Worm (Caenorhabditis elegans): Measurements from ENCODE around the gene C54D1.7.

C54D1.7 gene

DNA sequence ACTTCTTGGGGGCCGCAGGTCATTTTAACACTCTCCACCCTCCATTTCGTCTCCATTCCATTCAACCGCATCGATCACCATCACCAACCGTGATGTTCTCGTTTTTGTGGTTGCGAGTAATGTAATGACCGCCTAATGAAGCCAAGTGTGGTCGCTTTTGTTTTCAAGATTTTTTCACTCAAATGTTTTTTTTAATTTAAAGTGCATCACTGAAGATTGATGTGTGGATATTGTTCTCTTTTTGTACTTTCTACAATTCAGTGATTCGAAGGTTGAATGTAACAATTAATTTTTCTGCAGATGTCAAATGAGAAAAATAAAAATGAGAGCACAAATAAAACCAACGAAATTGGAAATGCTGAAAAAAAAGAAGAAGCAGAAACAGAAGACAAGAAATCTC is 2.9 kb upstream of the C54D1.7 start, which contains the start of gene pgp-10:
pgp-10 (plus strand) TSS at position 301 of the 400 bp plus-strand sequence.
- TF ChIP-seq lsy-2 (tag; optimal IDR thresholded peaks at IDR 0.05) (no peak), flh-1 (GFP tag; optimal IDR thresholded peaks at IDR 0.05) (no peak), nhr-237 (tag; optimal IDR thresholded peaks at IDR 0.05) (no peak), snpc-4 (tag; optimal IDR thresholded peaks at IDR 0.05) (no peak), pha-4 (tag; optimal IDR thresholded peaks at IDR 0.05) (no peak), unc-120 (tag; optimal IDR thresholded peaks at IDR 0.05; ENCODE audit: poor library complexity, severe bottlenecking) (no peak), ces-1 (GFP tag; optimal IDR thresholded peaks at IDR 0.05) (no peak), ceh-43 (GFP tag; optimal IDR thresholded peaks at IDR 0.05) (no peak), cnd-1 (tag; optimal IDR thresholded peaks at IDR 0.05) (no peak), nhr-28 (tag; optimal IDR thresholded peaks at IDR 0.05) (no peak), mep-1 (tag; optimal IDR thresholded peaks at IDR 0.05) (no peak), sptf-1 (tag; optimal IDR thresholded peaks at IDR 0.05) (no peak), zip-8 (tag; optimal IDR thresholded peaks at IDR 0.05) (no peak)

DNA sequence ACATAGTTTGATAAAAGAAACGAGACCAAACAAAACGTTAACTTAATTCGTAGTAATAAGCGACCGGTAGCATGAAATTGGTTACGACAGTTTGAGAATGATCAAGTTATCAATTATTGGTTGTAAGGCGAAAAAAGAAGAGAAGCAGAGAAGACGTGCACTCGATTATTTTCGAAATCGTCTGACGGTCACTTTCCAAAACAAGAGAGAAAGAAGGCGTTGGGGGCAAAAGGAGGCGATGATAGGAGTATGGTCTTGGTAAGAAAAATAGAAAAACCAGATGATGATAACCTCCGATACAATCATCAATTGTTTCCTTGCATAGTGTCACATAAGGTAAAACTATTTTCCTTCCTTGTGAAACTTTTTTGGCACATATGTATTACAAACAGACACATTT is 1.6 kb upstream of the C54D1.7 start:
- TF ChIP-seq flh-1 (GFP tag; optimal IDR thresholded peaks at IDR 0.05) (no peak), mls-2 (tag; optimal IDR thresholded peaks at IDR 0.05) (no peak), tbx-8 (GFP tag; optimal IDR thresholded peaks at IDR 0.05) (no peak), blmp-1 (tag; optimal IDR thresholded peaks at IDR 0.05) (no peak), ceh-83 (GFP tag; optimal IDR thresholded peaks at IDR 0.05) (no peak)

DNA sequence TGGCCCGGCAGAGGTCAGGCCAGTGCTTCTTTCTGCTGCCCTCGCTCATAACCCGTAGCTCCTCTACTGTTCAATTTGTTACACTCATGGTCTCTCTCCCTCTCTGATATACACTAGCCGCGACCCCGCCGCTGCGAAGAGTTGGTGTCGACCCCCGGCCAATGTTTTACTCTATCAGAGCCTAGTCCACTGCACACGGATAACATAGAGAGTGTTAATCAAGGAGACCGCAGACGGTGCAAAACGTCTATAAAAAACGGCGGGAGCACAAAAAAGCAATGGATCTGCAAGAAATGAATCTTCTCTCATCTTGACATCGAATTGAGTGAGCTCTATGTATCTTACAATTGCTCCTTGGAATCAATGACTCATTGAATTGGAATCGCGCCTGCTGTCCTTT is 2.4 kb downstream of the C54D1.7 start:
- TF ChIP-seq ham-2 (GFP tag; optimal IDR thresholded peaks at IDR 0.05), result no peak
- peak; percentile 47 for TF ChIP-seq hlh-1 (tag; optimal IDR thresholded peaks at IDR 0.05)

- TF ChIP-seq nhr-2 (tag; optimal IDR thresholded peaks at IDR 0.05), result peak; percentile 68
- no peak for TF ChIP-seq ces-1 (GFP tag; optimal IDR thresholded peaks at IDR 0.05)
- TF ChIP-seq zip-8 (tag; optimal IDR thresholded peaks at IDR 0.05), result peak; percentile 87
- no peak for TF ChIP-seq flh-1 (GFP tag; optimal IDR thresholded peaks at IDR 0.05)
- TF ChIP-seq elt-1 (tag; optimal IDR thresholded peaks at IDR 0.05; ENCODE audit: borderline replicate concordance, insufficient read depth), result peak; percentile 24
Measured at ce11 chrX:7151976-7152528, 3.8 kb downstream of the C54D1.7 start.

ce11 chrX:7151189-7151857 is 4.5 kb downstream of the C54D1.7 start, which contains the start of gene lam-2:
Gene lam-2 (minus strand): TSS chrX:7151239.
- TF ChIP-seq snpc-4 (tag; optimal IDR thresholded peaks at IDR 0.05) (no peak), mep-1 (tag; optimal IDR thresholded peaks at IDR 0.05) (no peak), unc-120 (tag; optimal IDR thresholded peaks at IDR 0.05; ENCODE audit: poor library complexity, severe bottlenecking) (peak; percentile 51), mls-2 (tag; optimal IDR thresholded peaks at IDR 0.05) (peak; percentile 6), drap-1 (GFP tag; optimal IDR thresholded peaks at IDR 0.05) (no peak), hlh-1 (tag; optimal IDR thresholded peaks at IDR 0.05) (peak; percentile 56), sptf-1 (tag; optimal IDR thresholded peaks at IDR 0.05) (no peak), unc-62 (GFP tag; optimal IDR thresholded peaks at IDR 0.05) (no peak), pha-4 (tag; optimal IDR thresholded peaks at IDR 0.05) (peak; percentile 17)

- no peak for TF ChIP-seq ceh-83 (GFP tag; optimal IDR thresholded peaks at IDR 0.05)
- TF ChIP-seq sem-2 (GFP tag; optimal IDR thresholded peaks at IDR 0.05), result no peak
- TF ChIP-seq hlh-1 (tag; optimal IDR thresholded peaks at IDR 0.05), result no peak
- TF ChIP-seq unc-39 (tag; optimal IDR thresholded peaks at IDR 0.05), result no peak
- no peak for TF ChIP-seq snpc-4 (tag; optimal IDR thresholded peaks at IDR 0.05)
- no peak for TF ChIP-seq lsy-2 (tag; optimal IDR thresholded peaks at IDR 0.05)
- TF ChIP-seq flh-1 (GFP tag; optimal IDR thresholded peaks at IDR 0.05), result no peak
- no peak for TF ChIP-seq mab-5 (tag; optimal IDR thresholded peaks at IDR 0.05)
- TF ChIP-seq lin-32 (GFP tag; optimal IDR thresholded peaks at IDR 0.05), result no peak
- no peak for TF ChIP-seq pha-4 (tag; optimal IDR thresholded peaks at IDR 0.05)
- TF ChIP-seq unc-120 (tag; optimal IDR thresholded peaks at IDR 0.05; ENCODE audit: poor library complexity, severe bottlenecking), result no peak
- no peak for TF ChIP-seq ceh-39 (tag; optimal IDR thresholded peaks at IDR 0.05)
- TF ChIP-seq ceh-43 (GFP tag; optimal IDR thresholded peaks at IDR 0.05), result no peak
- TF ChIP-seq lin-13 (tag; optimal IDR thresholded peaks at IDR 0.05), result no peak
- TF ChIP-seq elt-3 (tag; optimal IDR thresholded peaks at IDR 0.05), result no peak
- no peak for TF ChIP-seq ces-1 (GFP tag; optimal IDR thresholded peaks at IDR 0.05)
- TF ChIP-seq drap-1 (GFP tag; optimal IDR thresholded peaks at IDR 0.05), result no peak
- TF ChIP-seq nhr-237 (tag; optimal IDR thresholded peaks at IDR 0.05), result no peak
Measured at ce11 chrX:7149670-7150069, 6.2 kb downstream of the C54D1.7 start.
